Worm (Caenorhabditis elegans): ENCODE data around the gene W09B6.4.

The W09B6.4 gene

ce11 chrII:1100719-1101118, 39.9 kb downstream of the W09B6.4 start, which contains the start of gene pho-14:
pho-14 (minus strand) TSS chrII:1100819.
- TF ChIP-seq egl-5 (tag; optimal IDR thresholded peaks at IDR 0.05), result no peak

- peak; percentile 5 for TF ChIP-seq pha-4 (tag; optimal IDR thresholded peaks at IDR 0.05)
- no peak for TF ChIP-seq egl-5 (tag; optimal IDR thresholded peaks at IDR 0.05)
Measured at ce11 chrII:1091706-1092105, 48.9 kb downstream of the W09B6.4 start, which contains the start of gene snf-3. snf-3 (plus strand) TSS chrII:1092006.

ce11 chrII:1090743-1091142, 49.9 kb downstream of the W09B6.4 start:
- no peak for TF ChIP-seq zag-1 (tag; optimal IDR thresholded peaks at IDR 0.05)
- peak; percentile 68 for TF ChIP-seq nhr-25 (tag; optimal IDR thresholded peaks at IDR 0.05)
- TF ChIP-seq nhr-23 (tag; optimal IDR thresholded peaks at IDR 0.05), result peak; percentile 26
- TF ChIP-seq tbx-2 (tag; optimal IDR thresholded peaks at IDR 0.05), result no peak

- TF ChIP-seq nhr-77 (tag; optimal IDR thresholded peaks at IDR 0.05) (no peak), pqm-1 (tag; optimal IDR thresholded peaks at IDR 0.05) (no peak), mml-1 (tag; optimal IDR thresholded peaks at IDR 0.05) (no peak), egl-5 (tag; optimal IDR thresholded peaks at IDR 0.05) (no peak), pha-4 (tag; optimal IDR thresholded peaks at IDR 0.05) (no peak), aly-2 (tag; optimal IDR thresholded peaks at IDR 0.05) (no peak), eor-1 (tag; optimal IDR thresholded peaks at IDR 0.05) (no peak), fkh-2 (tag; optimal IDR thresholded peaks at IDR 0.05) (no peak)
Measured at ce11 chrII:1088527-1089230, 52.0 kb downstream of the W09B6.4 start.

- no peak for TF ChIP-seq nhr-76 (tag; optimal IDR thresholded peaks at IDR 0.05)
- peak; percentile 15 for TF ChIP-seq nfya-1 (tag; optimal IDR thresholded peaks at IDR 0.05; ENCODE audit: insufficient read depth)
- TF ChIP-seq unc-62 (GFP tag; optimal IDR thresholded peaks at IDR 0.05), result no peak
- TF ChIP-seq ceh-28 (tag; optimal IDR thresholded peaks at IDR 0.05), result no peak
- peak; percentile 5 for TF ChIP-seq nhr-23 (tag; optimal IDR thresholded peaks at IDR 0.05)
- peak; percentile 10 for TF ChIP-seq pha-4 (tag; optimal IDR thresholded peaks at IDR 0.05)
- peak; percentile 19 for TF ChIP-seq egl-5 (tag; optimal IDR thresholded peaks at IDR 0.05)
- TF ChIP-seq jun-1 (tag; optimal IDR thresholded peaks at IDR 0.05), result no peak
Measured at ce11 chrII:1086479-1086878, 54.2 kb downstream of the W09B6.4 start.

ce11 chrII:1085546-1085945, 55.1 kb downstream of the W09B6.4 start:
- TF ChIP-seq egl-5 (tag; optimal IDR thresholded peaks at IDR 0.05) (no peak), ceh-9 (tag; optimal IDR thresholded peaks at IDR 0.05) (no peak), elt-3 (tag; optimal IDR thresholded peaks at IDR 0.05) (no peak), nhr-23 (tag; optimal IDR thresholded peaks at IDR 0.05) (no peak), elt-2 (tag; optimal IDR thresholded peaks at IDR 0.05) (no peak), aly-2 (tag; optimal IDR thresholded peaks at IDR 0.05) (no peak), snpc-4 (tag; optimal IDR thresholded peaks at IDR 0.05) (no peak), sea-2 (GFP tag; optimal IDR thresholded peaks at IDR 0.05) (no peak), nhr-12 (tag; optimal IDR thresholded peaks at IDR 0.05) (no peak), nhr-76 (tag; optimal IDR thresholded peaks at IDR 0.05) (no peak)

ce11 chrII:1084899-1085298, 55.7 kb downstream of the W09B6.4 start:
- TF ChIP-seq hmg-11 (tag; optimal IDR thresholded peaks at IDR 0.05) (peak; percentile 59), nfya-1 (tag; optimal IDR thresholded peaks at IDR 0.05; ENCODE audit: insufficient read depth) (peak; percentile 61), unc-39 (tag; optimal IDR thresholded peaks at IDR 0.05) (no peak), nhr-11 (tag; optimal IDR thresholded peaks at IDR 0.05) (no peak), lsy-12 (tag; optimal IDR thresholded peaks at IDR 0.05) (no peak), sea-2 (GFP tag; optimal IDR thresholded peaks at IDR 0.05) (no peak), eor-1 (tag; optimal IDR thresholded peaks at IDR 0.05) (no peak), fos-1 (tag; optimal IDR thresholded peaks at IDR 0.05) (no peak), nhr-237 (tag; optimal IDR thresholded peaks at IDR 0.05) (no peak), zag-1 (tag; optimal IDR thresholded peaks at IDR 0.05) (no peak), tbx-2 (tag; optimal IDR thresholded peaks at IDR 0.05) (no peak), skn-1 (tag; optimal IDR thresholded peaks at IDR 0.05) (peak; percentile 81), fkh-10 (GFP tag; optimal IDR thresholded peaks at IDR 0.05) (no peak), ztf-4 (tag; optimal IDR thresholded peaks at IDR 0.05) (no peak), nhr-23 (tag; optimal IDR thresholded peaks at IDR 0.05) (no peak), lin-39 (tag; optimal IDR thresholded peaks at IDR 0.05) (peak; percentile 11), unc-62 (GFP tag; optimal IDR thresholded peaks at IDR 0.05) (no peak), egl-5 (tag; optimal IDR thresholded peaks at IDR 0.05) (peak; percentile 57), fkh-2 (tag; optimal IDR thresholded peaks at IDR 0.05) (no peak), nhr-25 (tag; optimal IDR thresholded peaks at IDR 0.05) (no peak), pha-4 (tag; optimal IDR thresholded peaks at IDR 0.05) (peak; percentile 35), snpc-4 (tag; optimal IDR thresholded peaks at IDR 0.05) (peak; percentile 32), elt-1 (tag; optimal IDR thresholded peaks at IDR 0.05) (no peak), ZK546.5 (tag; optimal IDR thresholded peaks at IDR 0.05) (no peak), mml-1 (tag; optimal IDR thresholded peaks at IDR 0.05) (no peak), nhr-76 (tag; optimal IDR thresholded peaks at IDR 0.05) (no peak), mdl-1 (tag; optimal IDR thresholded peaks at IDR 0.05) (no peak), pqm-1 (tag; optimal IDR thresholded peaks at IDR 0.05) (no peak), nhr-77 (tag; optimal IDR thresholded peaks at IDR 0.05) (no peak), nhr-12 (tag; optimal IDR thresholded peaks at IDR 0.05) (no peak), aly-2 (tag; optimal IDR thresholded peaks at IDR 0.05) (no peak), elt-2 (tag; optimal IDR thresholded peaks at IDR 0.05) (no peak)

All from whole organism, L3 larva.